Fruit fly (Drosophila melanogaster) whole organism, embryonic: Measurements from ENCODE around the gene CG15927.

ENCODE experiments used
- Abd-B ChIP-seq: fragments of 200-800 bp; sonication (Bioruptor generic); optimal IDR thresholded peaks from 2 replicates; lab custom pipeline; 2018; ENCODE audit warnings: missing biosample characterization, mild to moderate bottlenecking, missing genetic modification characterization, moderate library complexity
- Adf1 ChIP-seq: fragments of 200-800 bp; sonication (Bioruptor generic); IDR thresholded peaks from 2 replicates; pipeline ENCODE4 v1.3.6; 2022; ENCODE audit warnings: missing biosample characterization, missing genetic modification characterization
- CG11093 ChIP-seq: fragments of 200-800 bp; sonication (Bioruptor generic); IDR thresholded peaks from 3 replicates; pipeline ENCODE4 v1.3.6; 2022; ENCODE audit warnings: missing biosample characterization, missing genetic modification characterization
- CG12219 ChIP-seq: fragments of 200-800 bp; sonication (Bioruptor generic); optimal IDR thresholded peaks from 3 replicates; lab custom pipeline; 2018; ENCODE audit warnings: missing biosample characterization, mild to moderate bottlenecking, missing genetic modification characterization
- CG12299 ChIP-seq: fragments of 200-800 bp; sonication (Bioruptor generic); optimal IDR thresholded peaks from 2 replicates; lab custom pipeline; 2018; ENCODE audit warnings: missing biosample characterization, mild to moderate bottlenecking, missing genetic modification characterization
- CG1233 ChIP-seq: fragments of 200-800 bp; sonication (Bioruptor generic); optimal IDR thresholded peaks from 4 replicates; lab custom pipeline; 2018; ENCODE audit warnings: missing biosample characterization, mild to moderate bottlenecking, missing genetic modification characterization
- CG12942 ChIP-seq: fragments of 200-800 bp; sonication (Bioruptor generic); optimal IDR thresholded peaks from 3 replicates; lab custom pipeline; 2016; ENCODE audit warnings: missing biosample characterization, missing genetic modification characterization
- CG14014 ChIP-seq: fragments of 200-800 bp; sonication (Bioruptor generic); IDR thresholded peaks from 2 replicates; pipeline ENCODE4 v1.3.6; 2022; ENCODE audit warnings: missing biosample characterization, missing genetic modification characterization
- CG14860 ChIP-seq: fragments of 200-800 bp; sonication (Bioruptor generic); IDR thresholded peaks from 3 replicates; pipeline ENCODE4 v1.3.6; 2022; ENCODE audit warnings: missing biosample characterization, missing genetic modification characterization; ENCODE audit not compliant: partially characterized antibody
- CG17328 ChIP-seq: fragments of 200-800 bp; sonication (Bioruptor generic); IDR thresholded peaks from 2 replicates; pipeline ENCODE4 v1.3.6; 2022; ENCODE audit warnings: missing biosample characterization, missing genetic modification characterization
- CG18011 ChIP-seq: fragments of 200-800 bp; sonication (Bioruptor generic); optimal IDR thresholded peaks from 2 replicates; lab custom pipeline; 2017; ENCODE audit warnings: missing biosample characterization, missing genetic modification characterization, mild to moderate bottlenecking, moderate library complexity, missing genotype
- CG2116 ChIP-seq: fragments of 200-800 bp; sonication (Bioruptor generic); optimal IDR thresholded peaks from 3 replicates; lab custom pipeline; 2018; ENCODE audit warnings: missing biosample characterization, mild to moderate bottlenecking, missing genetic modification characterization
- CG2199 ChIP-seq: fragments of 200-800 bp; sonication (Bioruptor generic); IDR thresholded peaks from 3 replicates; pipeline ENCODE4 v1.3.6; 2022; ENCODE audit warnings: missing biosample characterization, missing genetic modification characterization
- CG4328 ChIP-seq: fragments of 200-800 bp; sonication (Bioruptor generic); optimal IDR thresholded peaks from 3 replicates; lab custom pipeline; 2017; ENCODE audit warnings: missing biosample characterization, missing genetic modification reagents, missing genetic modification characterization
- CG4854 ChIP-seq: fragments of 200-800 bp; sonication (Bioruptor generic); optimal IDR thresholded peaks from 2 replicates; lab custom pipeline; 2016; ENCODE audit warnings: missing biosample characterization, missing genetic modification characterization, inconsistent platforms
- CG6254 ChIP-seq: fragments of 200-800 bp; sonication (Bioruptor generic); optimal IDR thresholded peaks from 3 replicates; lab custom pipeline; 2017; ENCODE audit warnings: mild to moderate bottlenecking, missing biosample characterization, missing genetic modification reagents, missing genetic modification characterization
- CG7786 ChIP-seq: fragments of 200-800 bp; sonication (Bioruptor generic); optimal IDR thresholded peaks from 2 replicates; lab custom pipeline; 2016; ENCODE audit warnings: missing biosample characterization, missing genetic modification characterization
- Dref ChIP-seq: fragments of 200-800 bp; sonication (Bioruptor generic); IDR thresholded peaks from 2 replicates; pipeline ENCODE4 v1.3.6; 2022; ENCODE audit warnings: missing biosample characterization, missing genetic modification characterization
- E2f2 ChIP-seq: fragments of 200-800 bp; sonication (Bioruptor generic); IDR thresholded peaks from 2 replicates; pipeline ENCODE4 v1.3.6; 2022; ENCODE audit warnings: missing biosample characterization, missing genetic modification characterization
- H2.0 ChIP-seq: fragments of 200-800 bp; sonication (Bioruptor generic); IDR thresholded peaks from 2 replicates; pipeline ENCODE4 v1.3.6; 2022; ENCODE audit warnings: missing biosample characterization, missing genetic modification characterization
- Hr78 ChIP-seq, 2 experiments: fragments of 200-800 bp in 1 of 2; fragments of >200 bp in 1 of 2; sonication (Bioruptor generic) in 1 of 2; optimal IDR thresholded peaks; 2 replicates each; lab custom pipeline; 2017 to 2019; ENCODE audit warnings: missing biosample characterization in 2 of 2, missing genetic modification characterization in 2 of 2, mild to moderate bottlenecking in 1 of 2, moderate library complexity in 1 of 2
- Lhr ChIP-seq: fragments of 200-800 bp; sonication (Bioruptor generic); optimal IDR thresholded peaks from 3 replicates; lab custom pipeline; 2017; ENCODE audit warnings: mild to moderate bottlenecking, missing biosample characterization, missing genetic modification reagents, missing genetic modification characterization
- Mrtf ChIP-seq: fragments of 200-800 bp; sonication (Bioruptor generic); IDR thresholded peaks from 3 replicates; pipeline ENCODE4 v1.3.6; 2022; ENCODE audit warnings: missing biosample characterization, missing genetic modification characterization
- Opbp ChIP-seq: fragments of 200-800 bp; sonication (Bioruptor generic); IDR thresholded peaks from 3 replicates; pipeline ENCODE4 v1.3.6; 2022; ENCODE audit warnings: missing biosample characterization, missing genetic modification characterization; ENCODE audit not compliant: partially characterized antibody
- Optix ChIP-seq: fragments of 200-800 bp; sonication (Bioruptor generic); IDR thresholded peaks from 3 replicates; pipeline ENCODE4 v1.3.6; 2022; ENCODE audit warnings: missing biosample characterization, missing genetic modification characterization
- PHDP ChIP-seq: fragments of 200-800 bp; sonication (Bioruptor generic); optimal IDR thresholded peaks from 3 replicates; lab custom pipeline; 2018; ENCODE audit warnings: missing biosample characterization, mild to moderate bottlenecking, missing genetic modification characterization, moderate library complexity
- Sry-β ChIP-seq: fragments of 200-800 bp; sonication (Bioruptor generic); optimal IDR thresholded peaks from 2 replicates; lab custom pipeline; 2018; ENCODE audit warnings: missing biosample characterization, mild to moderate bottlenecking, missing genetic modification characterization, moderate library complexity
- Usf ChIP-seq: fragments of 200-800 bp; sonication (Bioruptor generic); optimal IDR thresholded peaks from 2 replicates; lab custom pipeline; 2017; ENCODE audit warnings: missing genotype, missing biosample characterization, missing genetic modification characterization
- bcd ChIP-seq: fragments of 200-800 bp; sonication (Bioruptor generic); optimal IDR thresholded peaks from 2 replicates; lab custom pipeline; 2017; ENCODE audit warnings: missing biosample characterization, mild to moderate bottlenecking, missing genetic modification characterization
- br ChIP-seq: fragments of >200 bp; optimal IDR thresholded peaks from 2 replicates; lab custom pipeline; 2017
- chinmo ChIP-seq: fragments of 200-800 bp; sonication (Bioruptor generic); IDR thresholded peaks from 4 replicates; pipeline ENCODE4 v1.3.6; 2022; ENCODE audit warnings: missing biosample characterization, missing genetic modification characterization; ENCODE audit not compliant: partially characterized antibody
- crc ChIP-seq: fragments of 200-800 bp; sonication (Bioruptor generic); optimal IDR thresholded peaks from 2 replicates; lab custom pipeline; 2016; ENCODE audit warnings: missing biosample characterization, missing genetic modification characterization
- en ChIP-seq: fragments of 200-800 bp; sonication (Bioruptor generic); optimal IDR thresholded peaks from 2 replicates; lab custom pipeline; 2016; ENCODE audit warnings: missing biosample characterization, missing genetic modification characterization
- exex ChIP-seq: fragments of 200-800 bp; sonication (Bioruptor generic); optimal IDR thresholded peaks from 4 replicates; lab custom pipeline; 2018; ENCODE audit warnings: missing biosample characterization, mild to moderate bottlenecking, missing genetic modification characterization, moderate library complexity
- gem ChIP-seq: fragments of 200-800 bp; sonication (Bioruptor generic); optimal IDR thresholded peaks from 2 replicates; lab custom pipeline; 2019; ENCODE audit warnings: missing biosample characterization, mild to moderate bottlenecking, missing genetic modification characterization, moderate library complexity
- gsb ChIP-seq: fragments of 200-800 bp; sonication (Bioruptor generic); IDR thresholded peaks from 2 replicates; pipeline ENCODE4 v1.3.6; 2022; ENCODE audit warnings: missing biosample characterization, missing genetic modification characterization
- mirr ChIP-seq: fragments of 200-800 bp; sonication (Bioruptor generic); optimal IDR thresholded peaks from 3 replicates; lab custom pipeline; 2018; ENCODE audit warnings: missing biosample characterization, mild to moderate bottlenecking, missing genetic modification characterization
- nau ChIP-seq: fragments of 200-800 bp; sonication (Bioruptor generic); optimal IDR thresholded peaks from 3 replicates; lab custom pipeline; 2017; ENCODE audit warnings: missing biosample characterization, mild to moderate bottlenecking, missing genetic modification characterization, missing genetic modification reagents
- pros ChIP-seq: fragments of 200-800 bp; sonication (Bioruptor generic); optimal IDR thresholded peaks from 3 replicates; lab custom pipeline; 2019; ENCODE audit warnings: missing biosample characterization, mild to moderate bottlenecking, missing genetic modification characterization, moderate library complexity
- sc ChIP-seq, 3 experiments: fragments of >200 bp in 2 of 3; fragments of 200-800 bp in 1 of 3; sonication (Bioruptor generic) in 1 of 3; optimal IDR thresholded peaks; 2 replicates in 2 of 3; 3 replicates in 1 of 3; lab custom pipeline; 2017; ENCODE audit warnings: mild to moderate bottlenecking in 1 of 3, missing biosample characterization in 1 of 3, missing genetic modification characterization in 1 of 3, missing genetic modification reagents in 1 of 3
- schlank ChIP-seq: fragments of 200-800 bp; sonication (Bioruptor generic); optimal IDR thresholded peaks from 2 replicates; lab custom pipeline; 2018; ENCODE audit warnings: missing biosample characterization, mild to moderate bottlenecking, missing genetic modification characterization
- scrt ChIP-seq: fragments of 200-800 bp; sonication (Bioruptor generic); optimal IDR thresholded peaks from 2 replicates; lab custom pipeline; 2018; ENCODE audit warnings: missing biosample characterization, mild to moderate bottlenecking, missing genetic modification characterization, moderate library complexity
- sens ChIP-seq: fragments of 200-800 bp; sonication (Bioruptor generic); peaks from one replicate; lab custom pipeline; 2016; ENCODE audit warnings: missing biosample characterization, missing genetic modification characterization
- tin ChIP-seq: fragments of 200-800 bp; sonication (Bioruptor generic); optimal IDR thresholded peaks from 3 replicates; lab custom pipeline; 2016; ENCODE audit warnings: missing biosample characterization, missing genetic modification characterization
- tio ChIP-seq: fragments of 200-800 bp; sonication (Bioruptor generic); optimal IDR thresholded peaks from 2 replicates; lab custom pipeline; 2017; ENCODE audit warnings: missing biosample characterization, missing genetic modification characterization, inconsistent platforms
- tna ChIP-seq: fragments of 200-800 bp; sonication (Bioruptor generic); IDR thresholded peaks from 2 replicates; pipeline ENCODE4 v1.3.6; 2022; ENCODE audit warnings: missing biosample characterization, missing genetic modification characterization; ENCODE audit not compliant: partially characterized antibody
- trem ChIP-seq: fragments of 200-800 bp; optimal IDR thresholded peaks from 3 replicates; lab custom pipeline; 2019; ENCODE audit warnings: missing biosample characterization, mild to moderate bottlenecking, missing genetic modification characterization, moderate library complexity
- trh ChIP-seq: fragments of 200-800 bp; sonication (Bioruptor generic); optimal IDR thresholded peaks from 2 replicates; lab custom pipeline; 2016; ENCODE audit warnings: missing biosample characterization, missing genetic modification characterization
- vnd ChIP-seq: fragments of 200-800 bp; sonication (Bioruptor generic); IDR thresholded peaks from 3 replicates; pipeline ENCODE4 v1.3.6; 2022; ENCODE audit warnings: missing biosample characterization, missing genetic modification characterization; ENCODE audit not compliant: partially characterized antibody
- zfh2 ChIP-seq: fragments of 200-800 bp; sonication (Bioruptor generic); optimal IDR thresholded peaks from 2 replicates; lab custom pipeline; 2016; ENCODE audit warnings: missing biosample characterization, missing genetic modification characterization

CG15927 gene

DNA sequence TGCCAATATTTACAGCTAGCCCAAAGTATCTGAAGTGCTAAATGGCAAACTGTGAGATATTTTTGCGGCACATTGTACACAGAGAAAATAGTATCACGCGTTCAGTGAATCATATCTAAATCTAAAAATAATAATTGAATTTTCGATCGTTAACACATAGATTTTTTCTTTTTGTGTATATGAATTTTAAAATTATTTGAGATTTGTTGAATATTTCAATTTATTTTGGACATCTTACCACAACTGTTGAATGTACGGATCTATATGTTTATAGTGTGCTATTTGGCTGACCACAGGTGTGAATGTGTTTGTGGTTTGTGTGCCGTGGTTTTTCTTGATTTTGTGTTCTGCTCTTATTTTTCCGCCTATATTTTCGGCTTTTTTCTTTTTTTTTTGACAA, 15.2 kb downstream of the CG15927 start (continued):
- TF ChIP-seq CG2199 (GFP tag; lab: Robert Waterston, UW) = no peak
- TF ChIP-seq br = no peak
- peak; percentile 58 for TF ChIP-seq PHDP (tag; lab: Kevin White, UChicago)
- TF ChIP-seq sc (optimal IDR thresholded peaks at IDR 0.05; lab: Kevin White, UChicago) = no peak
- no peak for TF ChIP-seq sc (GFP tag; optimal IDR thresholded peaks at IDR 0.05; lab: Kevin White, UChicago)
- TF ChIP-seq schlank = peak; percentile 4
- TF ChIP-seq scrt (GFP tag; lab: Kevin White, UChicago) = peak; percentile 31
- TF ChIP-seq bcd (GFP tag; lab: Kevin White, UChicago) = peak; percentile 55
- no peak for TF ChIP-seq CG18011 (GFP tag; lab: Kevin White, UChicago)
- TF ChIP-seq H2.0 (GFP tag; lab: Robert Waterston, UW) = peak; percentile 51; the same call in 1 of the 2 replicates
- no peak for TF ChIP-seq E2f2 (GFP tag; lab: Robert Waterston, UW)
- TF ChIP-seq Opbp (GFP tag; lab: Robert Waterston, UW) = no peak
- no peak for TF ChIP-seq CG1233 (GFP tag; lab: Kevin White, UChicago)
- no peak for TF ChIP-seq CG2116 (GFP tag; lab: Kevin White, UChicago)
- TF ChIP-seq CG12942 (GFP tag; lab: Kevin White, UChicago) = peak; percentile 46
- TF ChIP-seq CG6254 (GFP tag; lab: Kevin White, UChicago) = no peak
- no peak for TF ChIP-seq trh (GFP tag; lab: Kevin White, UChicago)
- no peak for TF ChIP-seq chinmo
- peak; percentile 42 for TF ChIP-seq tin (GFP tag; lab: Kevin White, UChicago)
- peak; percentile 32 for TF ChIP-seq en (GFP tag; lab: Kevin White, UChicago)
- peak; percentile 68 for TF ChIP-seq sens (GFP tag; lab: Kevin White, UChicago)
- TF ChIP-seq Usf = peak; percentile 15
- peak; percentile 23 for TF ChIP-seq nau (GFP tag; lab: Kevin White, UChicago)
- no peak for TF ChIP-seq pros (GFP tag; lab: Kevin White, UChicago)
- no peak for TF ChIP-seq trem (tag; lab: Kevin White, UChicago)
- no peak for TF ChIP-seq CG11093 (GFP tag; lab: Robert Waterston, UW)
- no peak for TF ChIP-seq exex
- TF ChIP-seq tna (GFP tag; lab: Robert Waterston, UW) = no peak
- TF ChIP-seq CG7786 (GFP tag; lab: Kevin White, UChicago) = peak; percentile 49
- TF ChIP-seq zfh2 = peak; percentile 65
- no peak for TF ChIP-seq Optix
- TF ChIP-seq Sry-β (GFP tag; lab: Kevin White, UChicago) = no peak
- no peak for TF ChIP-seq CG17328 (GFP tag; lab: Robert Waterston, UW)
- no peak for TF ChIP-seq mirr
- TF ChIP-seq gsb (GFP tag; lab: Robert Waterston, UW) = 0 out of 2 replicates have a peak, but pooled peaks have one; percentile 13
- TF ChIP-seq CG4328 (GFP tag; lab: Kevin White, UChicago) = no peak
- TF ChIP-seq gem = peak; percentile 80
- TF ChIP-seq Mrtf (GFP tag; lab: Robert Waterston, UW) = no peak
- peak; percentile 6 for TF ChIP-seq CG4854
- TF ChIP-seq tio = peak; percentile 60
- no peak for TF ChIP-seq Lhr
- TF ChIP-seq Abd-B (GFP tag; lab: Kevin White, UChicago) = peak; percentile 2
- 0 out of 2 replicates have a peak, but pooled peaks have one; percentile 11 for TF ChIP-seq Dref (GFP tag; lab: Robert Waterston, UW)
- no peak for TF ChIP-seq Hr78 (GFP tag; optimal IDR thresholded peaks at IDR 0.05; lab: Kevin White, UChicago)
- TF ChIP-seq vnd (GFP tag; lab: Robert Waterston, UW) = no peak
- no peak for TF ChIP-seq CG12299
- TF ChIP-seq CG12219 (GFP tag; lab: Kevin White, UChicago) = no peak
- TF ChIP-seq CG14014 (GFP tag; lab: Robert Waterston, UW) = peak; percentile 61
- no peak for TF ChIP-seq crc
- no peak; the same call in 1 of the 2 replicates for TF ChIP-seq Adf1
- TF ChIP-seq CG14860 (GFP tag; lab: Robert Waterston, UW) = no peak
